Worm (Caenorhabditis elegans) whole organism, mixed stage, embryonic: ENCODE measurements around the gene pmp-5.
A peak's percentile ranks its signal among the peaks of the same experiment; 100 is the strongest.

Experiments used
- ceh-43 ChIP-seq: fragments of 200-800 bp; sonication (Bioruptor generic); optimal IDR thresholded peaks from 2 replicates; lab custom pipeline; 2018; ENCODE audit warnings: mild to moderate bottlenecking, missing genetic modification characterization, moderate library complexity, missing compliant biosample characterization
- ces-1 ChIP-seq: fragments of 150-350 bp; optimal IDR thresholded peaks from 2 replicates; lab custom pipeline; 2014; ENCODE audit warnings: missing biosample characterization, missing genetic modification reagents, missing genetic modification characterization
- elt-3 ChIP-seq: fragments of 150-350 bp; optimal IDR thresholded peaks from 2 replicates; lab custom pipeline; 2014; ENCODE audit warnings: missing biosample characterization, missing genetic modification characterization
- hlh-1 ChIP-seq: fragments of 150-350 bp; optimal IDR thresholded peaks from 2 replicates; lab custom pipeline; 2014; ENCODE audit warnings: missing biosample characterization, missing genetic modification reagents, missing genetic modification characterization
- mab-5 ChIP-seq: fragments of 150-350 bp; optimal IDR thresholded peaks from 2 replicates; lab custom pipeline; 2014; ENCODE audit warnings: missing biosample characterization, missing genetic modification characterization
- mep-1 ChIP-seq: fragments of 150-350 bp; optimal IDR thresholded peaks from 2 replicates; lab custom pipeline; 2017; ENCODE audit warnings: missing biosample characterization, missing genetic modification reagents, missing genetic modification characterization, inconsistent platforms
- nhr-12 ChIP-seq: fragments of 150-350 bp; optimal IDR thresholded peaks from 2 replicates; lab custom pipeline; 2014; ENCODE audit warnings: missing biosample characterization, missing genetic modification characterization
- nhr-237 ChIP-seq: fragments of 150-350 bp; optimal IDR thresholded peaks from 2 replicates; lab custom pipeline; 2014; ENCODE audit warnings: missing biosample characterization, missing genetic modification characterization
- nhr-76 ChIP-seq: sonication (generic microtip); optimal IDR thresholded peaks from 2 replicates; lab custom pipeline; 2017; ENCODE audit warnings: missing biosample characterization, missing genetic modification characterization
- sptf-1 ChIP-seq: sonication (generic microtip); optimal IDR thresholded peaks from 2 replicates; lab custom pipeline; 2017; ENCODE audit warnings: mild to moderate bottlenecking, missing genetic modification characterization, moderate library complexity, missing compliant biosample characterization
- tbx-8 ChIP-seq: fragments of 200-800 bp; sonication (Bioruptor generic); optimal IDR thresholded peaks from 2 replicates; lab custom pipeline; 2018; ENCODE audit warnings: mild to moderate bottlenecking, missing genetic modification characterization, moderate library complexity, missing compliant biosample characterization
- unc-39 ChIP-seq: fragments of 150-350 bp; optimal IDR thresholded peaks from 2 replicates; lab custom pipeline; 2014; ENCODE audit warnings: missing biosample characterization, missing genetic modification characterization
- unc-62 ChIP-seq: fragments of 150-350 bp; optimal IDR thresholded peaks from 2 replicates; lab custom pipeline; 2014; ENCODE audit warnings: missing biosample characterization, missing genetic modification reagents, missing genetic modification characterization

- TF ChIP-seq ceh-43 (GFP tag; lab: Kevin White, UChicago) (no peak), hlh-1 (tag; lab: Kevin White, UChicago) (no peak), unc-62 (GFP tag; lab: Kevin White, UChicago) (no peak), nhr-76 (tag; lab: Kevin White, UChicago) (no peak), unc-39 (tag; lab: Kevin White, UChicago) (no peak), mab-5 (tag; lab: Kevin White, UChicago) (no peak), elt-3 (tag; lab: Kevin White, UChicago) (no peak), tbx-8 (no peak), nhr-237 (peak; percentile 53), mep-1 (tag; lab: Kevin White, UChicago) (peak; percentile 7), nhr-12 (no peak), sptf-1 (tag; lab: Kevin White, UChicago) (no peak), ces-1 (GFP tag; lab: Kevin White, UChicago) (peak; percentile 25)
These were observed 9.0 kb downstream of the pmp-5 start, which contains the start of gene snb-1 for ce11 chrV:6656451-6657115.
